Worm (Caenorhabditis elegans) whole organism, late embryonic: Measurements from ENCODE around the gene H10E21.5.

ENCODE experiments used
- ama-1 ChIP-seq: fragments of 150-350 bp; optimal IDR thresholded peaks from 2 replicates; lab custom pipeline; 2014
- ceh-14 ChIP-seq: sonication (generic microtip); optimal IDR thresholded peaks from 2 replicates; lab custom pipeline; 2016; ENCODE audit warnings: missing genotype, missing genetic modification characterization, missing compliant biosample characterization
- ceh-6 ChIP-seq: fragments of 200-800 bp; sonication (Bioruptor generic); optimal IDR thresholded peaks from 2 replicates; lab custom pipeline; 2018; ENCODE audit warnings: mild to moderate bottlenecking, missing genetic modification characterization, missing compliant biosample characterization
- lin-11 ChIP-seq: fragments of 200-800 bp; sonication (Bioruptor generic); optimal IDR thresholded peaks from 2 replicates; lab custom pipeline; 2018; ENCODE audit warnings: mild to moderate bottlenecking, missing genetic modification characterization, missing compliant biosample characterization
- pha-4 ChIP-seq: fragments of 150-350 bp; optimal IDR thresholded peaks from 2 replicates; lab custom pipeline; 2018; ENCODE audit warnings: missing biosample characterization, missing genetic modification reagents, missing genetic modification characterization
- pqm-1 ChIP-seq: sonication (generic microtip); optimal IDR thresholded peaks from 2 replicates; lab custom pipeline; 2016; ENCODE audit warnings: missing genetic modification characterization, missing compliant biosample characterization
- syd-9 ChIP-seq: sonication (generic microtip); optimal IDR thresholded peaks from 2 replicates; lab custom pipeline; 2016; ENCODE audit warnings: mild to moderate bottlenecking, missing genetic modification characterization, moderate library complexity, missing compliant biosample characterization

DNA sequence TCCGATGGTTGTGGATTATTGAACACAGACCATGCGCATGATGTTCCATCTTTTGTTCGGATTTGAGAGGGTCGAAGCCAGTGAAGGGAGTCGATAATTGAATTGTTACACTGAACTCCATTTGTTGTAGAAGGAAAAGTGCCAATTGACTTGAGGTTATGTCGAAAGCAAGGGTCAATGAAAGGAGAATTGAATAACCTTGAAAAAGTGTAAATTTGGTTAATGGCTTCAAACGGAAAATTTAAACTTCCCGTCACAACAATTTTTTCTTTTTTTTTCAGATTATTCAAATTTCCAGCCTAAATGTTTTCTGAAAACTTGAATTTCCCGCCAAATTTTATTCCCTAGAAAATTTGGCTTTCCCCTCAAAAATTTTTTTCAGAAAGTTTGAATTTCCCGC lies 14.4 kb upstream of the H10E21.5 start, which contains the start of gene clp-10:
- no peak for TF ChIP-seq ama-1 (lab: Kevin White, UChicago)
- no peak for TF ChIP-seq ceh-14 (tag; lab: Kevin White, UChicago)
- TF ChIP-seq pha-4 (tag; lab: Kevin White, UChicago), result no peak
- no peak for TF ChIP-seq syd-9
- TF ChIP-seq pqm-1, result no peak
- no peak for TF ChIP-seq lin-11
- no peak for TF ChIP-seq ceh-6 (GFP tag; lab: Kevin White, UChicago)
